Worm (Caenorhabditis elegans) whole organism, L1 larva: ENCODE data around the gene K01D12.10.

Experiments
- alr-1 ChIP-seq: fragments of 200-800 bp; sonication (Bioruptor generic); optimal IDR thresholded peaks from 2 replicates; lab custom pipeline; 2018; ENCODE audit warnings: borderline replicate concordance, mild to moderate bottlenecking, missing genetic modification characterization, missing compliant biosample characterization
- aly-2 ChIP-seq: fragments of 150-350 bp; optimal IDR thresholded peaks from 2 replicates; lab custom pipeline; 2014; ENCODE audit warnings: missing biosample characterization, missing genetic modification characterization
- blmp-1 ChIP-seq: fragments of 150-350 bp; optimal IDR thresholded peaks from 2 replicates; lab custom pipeline; 2014; ENCODE audit warnings: missing biosample characterization, missing genetic modification characterization
- ceh-8 ChIP-seq: fragments of 200-800 bp; sonication (Bioruptor generic); optimal IDR thresholded peaks from 2 replicates; lab custom pipeline; 2018; ENCODE audit warnings: mild to moderate bottlenecking, missing genetic modification characterization, moderate library complexity, missing compliant biosample characterization
- ceh-82 ChIP-seq, 3 experiments: fragments of 150-350 bp in 1 of 3; sonication (generic microtip) in 2 of 3; optimal IDR thresholded peaks; 2 replicates each; lab custom pipeline; 2014 to 2017; ENCODE audit warnings: missing biosample characterization in 3 of 3, missing genetic modification characterization in 3 of 3
- ces-1 ChIP-seq: fragments of 150-350 bp; optimal IDR thresholded peaks from 2 replicates; lab custom pipeline; 2014; ENCODE audit warnings: missing biosample characterization, missing genetic modification reagents, missing genetic modification characterization
- dsc-1 ChIP-seq: sonication (generic microtip); optimal IDR thresholded peaks from 2 replicates; lab custom pipeline; 2016; ENCODE audit warnings: mild to moderate bottlenecking, missing genetic modification characterization, missing compliant biosample characterization
- efl-1 ChIP-seq, 4 experiments: fragments of 150-350 bp; optimal IDR thresholded peaks in 3 of 4; peaks in 1 of 4; 1 replicate in 1 of 4; 2 replicates in 3 of 4; lab custom pipeline; 2014; ENCODE audit warnings: missing biosample characterization in 2 of 4, missing genetic modification characterization in 2 of 4, missing genetic modification reagents in 2 of 4
- efl-3 ChIP-seq: fragments of 200-800 bp; sonication (Bioruptor generic); optimal IDR thresholded peaks from 2 replicates; lab custom pipeline; 2018; ENCODE audit warnings: mild to moderate bottlenecking, missing genetic modification characterization, missing compliant biosample characterization
- egl-13 ChIP-seq: sonication (generic microtip); optimal IDR thresholded peaks from 2 replicates; lab custom pipeline; 2016; ENCODE audit warnings: missing genotype, missing genetic modification reagents, missing genetic modification characterization, missing compliant biosample characterization
- elt-3 ChIP-seq, 6 experiments: fragments of 150-350 bp in 1 of 6; sonication (generic microtip); optimal IDR thresholded peaks; 2 replicates each; lab custom pipeline; 2017 to 2018; ENCODE audit warnings: missing biosample characterization in 6 of 6, missing genetic modification characterization in 6 of 6, inconsistent platforms in 1 of 6
- ets-5 ChIP-seq: fragments of 200-800 bp; sonication (Bioruptor generic); IDR thresholded peaks from 2 replicates; pipeline ENCODE4 v1.3.6; 2022; ENCODE audit warnings: missing genetic modification characterization, missing compliant biosample characterization
- fkh-4 ChIP-seq: sonication (generic microtip); optimal IDR thresholded peaks from 2 replicates; lab custom pipeline; 2016; ENCODE audit warnings: missing compliant biosample characterization, missing genetic modification characterization, borderline replicate concordance
- fkh-8 ChIP-seq: sonication (generic microtip); optimal IDR thresholded peaks from 2 replicates; lab custom pipeline; 2016; ENCODE audit warnings: mild to moderate bottlenecking, missing genetic modification characterization, missing compliant biosample characterization
- fos-1 ChIP-seq: fragments of 150-350 bp; optimal IDR thresholded peaks from 2 replicates; lab custom pipeline; 2014; ENCODE audit warnings: missing biosample characterization, missing genetic modification characterization
- grh-1 ChIP-seq: fragments of 200-800 bp; sonication (Bioruptor generic); IDR thresholded peaks from 2 replicates; pipeline ENCODE4 v1.3.6; 2022; ENCODE audit warnings: missing genetic modification reagents, missing genetic modification characterization, missing compliant biosample characterization
- hlh-17 ChIP-seq: fragments of 200-800 bp; sonication (Bioruptor generic); optimal IDR thresholded peaks from 2 replicates; lab custom pipeline; 2018; ENCODE audit warnings: missing genetic modification characterization, mild to moderate bottlenecking, missing compliant biosample characterization, moderate library complexity, borderline replicate concordance
- hpl-2 ChIP-seq: fragments of 150-350 bp; optimal IDR thresholded peaks from 2 replicates; lab custom pipeline; 2014; ENCODE audit warnings: missing biosample characterization, missing genetic modification reagents, missing genetic modification characterization
- irx-1 ChIP-seq: sonication (generic microtip); optimal IDR thresholded peaks from 2 replicates; lab custom pipeline; 2016; ENCODE audit warnings: missing genetic modification characterization, missing compliant biosample characterization
- isw-1 ChIP-seq: fragments of 200-800 bp; sonication (Bioruptor generic); IDR thresholded peaks from 2 replicates; pipeline ENCODE4 v1.3.6; 2022; ENCODE audit warnings: missing genetic modification characterization, missing compliant biosample characterization
- lin-13 ChIP-seq: fragments of 150-350 bp; optimal IDR thresholded peaks from 2 replicates; lab custom pipeline; 2014; ENCODE audit warnings: missing biosample characterization, missing genetic modification reagents, missing genetic modification characterization
- lin-14 ChIP-seq: fragments of 200-800 bp; sonication (Bioruptor generic); optimal IDR thresholded peaks from 2 replicates; lab custom pipeline; 2018; ENCODE audit warnings: mild to moderate bottlenecking, missing genetic modification characterization, moderate library complexity, missing compliant biosample characterization
- lin-39 ChIP-seq: fragments of 150-350 bp; optimal IDR thresholded peaks from 2 replicates; lab custom pipeline; 2014; ENCODE audit warnings: missing biosample characterization, missing genetic modification reagents, missing genetic modification characterization
- mef-2 ChIP-seq: fragments of 150-350 bp; optimal IDR thresholded peaks from 2 replicates; lab custom pipeline; 2014; ENCODE audit warnings: missing biosample characterization, missing genetic modification characterization
- nhr-12 ChIP-seq: sonication (generic microtip); optimal IDR thresholded peaks from 2 replicates; lab custom pipeline; 2017; ENCODE audit warnings: missing biosample characterization, missing genetic modification characterization
- nhr-77 ChIP-seq: fragments of 150-350 bp; optimal IDR thresholded peaks from 2 replicates; lab custom pipeline; 2014; ENCODE audit warnings: missing biosample characterization, missing genetic modification characterization
- nhr-90 ChIP-seq: sonication (generic microtip); optimal IDR thresholded peaks from 2 replicates; lab custom pipeline; 2016; ENCODE audit warnings: mild to moderate bottlenecking, missing genetic modification characterization, missing compliant biosample characterization; ENCODE audit not compliant: poor library complexity
- pax-3 ChIP-seq: fragments of 200-800 bp; sonication (Bioruptor generic); optimal IDR thresholded peaks from 2 replicates; lab custom pipeline; 2018; ENCODE audit warnings: mild to moderate bottlenecking, missing genetic modification characterization, moderate library complexity, missing compliant biosample characterization
- rnt-1 ChIP-seq: sonication (generic microtip); optimal IDR thresholded peaks from 2 replicates; lab custom pipeline; 2016; ENCODE audit warnings: mild to moderate bottlenecking, missing genetic modification characterization, moderate library complexity, missing compliant biosample characterization
- skn-1 ChIP-seq: fragments of 150-350 bp; optimal IDR thresholded peaks from 2 replicates; lab custom pipeline; 2014; ENCODE audit warnings: missing biosample characterization, missing genetic modification characterization
- snu-23 ChIP-seq: sonication (generic microtip); optimal IDR thresholded peaks from 2 replicates; lab custom pipeline; 2016; ENCODE audit warnings: missing genetic modification characterization, missing compliant biosample characterization
- sptf-1 ChIP-seq: fragments of 150-350 bp; optimal IDR thresholded peaks from 2 replicates; lab custom pipeline; 2014; ENCODE audit warnings: missing biosample characterization, missing genetic modification characterization
- swsn-7 ChIP-seq: sonication (generic microtip); optimal IDR thresholded peaks from 2 replicates; lab custom pipeline; 2016; ENCODE audit warnings: missing genetic modification characterization, missing compliant biosample characterization
- tlp-1 ChIP-seq: fragments of 150-350 bp; optimal IDR thresholded peaks from 2 replicates; lab custom pipeline; 2014; ENCODE audit warnings: missing biosample characterization, missing genetic modification characterization
- unc-98 ChIP-seq: fragments of 200-800 bp; sonication (Bioruptor generic); IDR thresholded peaks from 2 replicates; pipeline ENCODE4 v1.3.6; 2022; ENCODE audit warnings: missing genetic modification characterization, missing compliant biosample characterization
- zag-1 ChIP-seq: fragments of 150-350 bp; optimal IDR thresholded peaks from 2 replicates; lab custom pipeline; 2014; ENCODE audit warnings: missing biosample characterization, missing genetic modification characterization
- zip-4 ChIP-seq: fragments of 200-800 bp; sonication (Bioruptor generic); optimal IDR thresholded peaks from 2 replicates; lab custom pipeline; 2018; ENCODE audit warnings: mild to moderate bottlenecking, missing genetic modification characterization, moderate library complexity, missing compliant biosample characterization
- ztf-4 ChIP-seq: fragments of 150-350 bp; optimal IDR thresholded peaks from 2 replicates; lab custom pipeline; 2014; ENCODE audit warnings: missing biosample characterization, missing genetic modification characterization

K01D12.10 gene

DNA sequence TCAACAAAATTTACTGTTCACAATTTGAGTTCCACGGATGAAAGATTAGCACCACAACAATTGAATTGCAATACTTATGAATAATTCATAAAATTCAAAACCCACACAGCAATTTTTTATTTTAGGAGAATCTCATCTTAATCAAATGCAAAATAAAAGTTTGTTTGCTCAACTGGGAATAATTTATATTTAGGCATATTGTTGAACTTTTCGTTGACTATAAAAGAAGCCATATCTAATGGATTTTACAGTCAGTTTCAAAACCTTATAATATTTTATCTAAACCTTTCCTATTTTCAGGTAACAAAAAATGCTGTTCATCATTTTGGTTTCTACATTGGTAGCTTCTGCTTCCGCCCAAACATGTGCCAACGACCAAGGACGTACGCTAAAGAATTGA lies 12.3 kb downstream of the K01D12.10 start, which contains the start of gene C54D10.3:
TSS of gene C54D10.3 (plus strand) at position 301 of the 400 bp plus-strand sequence.
- TF ChIP-seq lin-39 (tag; lab: Kevin White, UChicago) (no peak), nhr-90 (tag; lab: Kevin White, UChicago) (no peak), efl-3 (GFP tag; lab: Kevin White, UChicago) (no peak), ceh-8 (GFP tag; lab: Kevin White, UChicago) (no peak), blmp-1 (tag; lab: Kevin White, UChicago) (no peak), sptf-1 (no peak), egl-13 (tag; lab: Kevin White, UChicago) (no peak), swsn-7 (tag; lab: Kevin White, UChicago) (no peak), elt-3 (tag; optimal IDR thresholded peaks at IDR 0.05; lab: Kevin White, UChicago) (no peak), fos-1 (tag; lab: Kevin White, UChicago) (no peak), grh-1 (GFP tag; lab: Robert Waterston, UW) (no peak), lin-14 (GFP tag; lab: Kevin White, UChicago) (no peak), hpl-2 (GFP tag; lab: Kevin White, UChicago) (no peak)

DNA sequence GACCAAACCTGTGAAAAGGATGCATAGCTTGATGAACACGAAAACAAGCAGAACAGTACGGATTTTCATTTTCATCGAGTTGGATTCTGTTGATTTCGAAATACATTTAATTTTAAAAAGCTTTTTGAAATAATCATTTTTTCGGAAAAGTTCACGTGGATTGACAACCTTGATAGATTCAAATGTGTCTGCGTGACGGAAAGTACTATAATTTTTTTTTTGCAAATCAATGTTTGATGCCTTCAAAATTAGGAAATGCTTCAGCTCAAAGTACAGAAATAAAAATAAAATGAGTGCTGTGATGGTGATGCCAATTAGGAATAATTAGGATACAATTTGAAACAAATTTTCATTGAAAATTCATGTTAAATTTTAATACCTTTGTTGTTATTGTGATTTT lies 14.8 kb downstream of the K01D12.10 start, which contains the start of gene C54D10.4:
TSS of gene C54D10.4 (minus strand) at position 101 of the 400 bp plus-strand sequence.
- TF ChIP-seq sptf-1 (no peak), ets-5 (GFP tag; lab: Robert Waterston, UW) (no peak), lin-13 (no peak), alr-1 (no peak), nhr-77 (tag; lab: Kevin White, UChicago) (no peak), tlp-1 (tag; lab: Kevin White, UChicago) (no peak)

ce11 chrV:12421360-12421759 lies 15.3 kb downstream of the K01D12.10 start:
- TF ChIP-seq fkh-8 (tag; lab: Kevin White, UChicago) (no peak), lin-14 (GFP tag; lab: Kevin White, UChicago) (peak; percentile 48)

- TF ChIP-seq dsc-1 (tag; lab: Kevin White, UChicago) (peak; percentile 51), hlh-17 (GFP tag; lab: Kevin White, UChicago) (no peak), pax-3 (tag; lab: Kevin White, UChicago) (peak; percentile 70)
Measured at ce11 chrV:12427826-12428225, 21.8 kb downstream of the K01D12.10 start.

- TF ChIP-seq snu-23 (GFP tag; lab: Kevin White, UChicago) (no peak), nhr-12 (tag; lab: Kevin White, UChicago) (no peak), efl-1 (optimal IDR thresholded peaks at IDR 0.05; lab: Kevin White, UChicago) (no peak), efl-1 (GFP tag; optimal IDR thresholded peaks at IDR 0.05 in 1 of 2; lab: Kevin White, UChicago) (no peak), zip-4 (no peak), zag-1 (tag; lab: Kevin White, UChicago) (no peak), lin-13 (no peak), ceh-82 (tag; optimal IDR thresholded peaks at IDR 0.05; lab: Kevin White, UChicago) (no peak), irx-1 (tag; lab: Kevin White, UChicago) (no peak), ces-1 (GFP tag; lab: Kevin White, UChicago) (no peak), fkh-4 (tag; lab: Kevin White, UChicago) (no peak), mef-2 (tag; lab: Kevin White, UChicago) (no peak), isw-1 (GFP tag; lab: Robert Waterston, UW) (no peak), ztf-4 (tag; lab: Kevin White, UChicago) (no peak), skn-1 (tag; lab: Kevin White, UChicago) (no peak), unc-98 (GFP tag; lab: Robert Waterston, UW) (no peak), aly-2 (tag; lab: Kevin White, UChicago) (no peak), rnt-1 (tag; lab: Kevin White, UChicago) (no peak)
Measured at ce11 chrV:12429039-12429438, 23.0 kb downstream of the K01D12.10 start, which contains the start of gene C54D10.5. Gene C54D10.5 (plus strand): TSS chrV:12429339.
